Fruit fly (Drosophila melanogaster): Measurements from ENCODE around the gene alphaTub85E.
A peak's percentile ranks its signal among the peaks of the same experiment; 100 is the strongest.
"Not testable (repeated sequence)": the region's sequence is repeated elsewhere in the genome, so short reads cannot be mapped to it uniquely, and the experiment has no call there.

alphaTub85E gene

DNA sequence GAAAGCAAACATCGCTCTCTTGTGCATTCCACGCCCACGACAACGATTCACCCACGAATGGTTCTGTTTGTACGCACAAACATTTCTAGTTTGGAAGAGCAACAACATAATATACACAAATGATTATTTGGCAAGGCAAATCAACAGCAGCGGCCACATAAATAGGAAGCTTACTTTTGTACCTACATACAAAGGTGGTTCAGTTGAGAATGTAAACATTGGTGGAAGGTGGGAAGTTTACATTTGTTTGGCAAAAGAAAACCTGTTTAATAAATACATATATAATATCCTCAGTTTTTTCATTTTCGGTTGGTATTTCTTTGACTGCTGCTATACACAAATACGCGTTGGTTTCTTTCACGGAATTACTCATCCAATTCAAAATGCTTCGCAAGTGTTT lies 30.5 kb downstream of the alphaTub85E start (continued):
- TF ChIP-seq fkh (GFP tag; optimal IDR thresholded peaks at IDR 0.05) (peak; percentile 96), achi (GFP tag; optimal IDR thresholded peaks at IDR 0.05) (peak; percentile 59), CG3919 (GFP tag; optimal IDR thresholded peaks at IDR 0.05) (peak; percentile 53), CG31627 (GFP tag; optimal IDR thresholded peaks at IDR 0.05) (peak; percentile 66), CG8119 (GFP tag; IDR thresholded peaks at IDR 0.05) (no peak), dac (GFP tag; optimal IDR thresholded peaks at IDR 0.05) (peak; percentile 34), ss (GFP tag; optimal IDR thresholded peaks at IDR 0.05) (no peak), Hr4 (GFP tag; optimal IDR thresholded peaks at IDR 0.05) (peak; percentile 83), CG32006 (GFP tag; optimal IDR thresholded peaks at IDR 0.05) (peak; percentile 78), pdm3 (GFP tag; optimal IDR thresholded peaks at IDR 0.05) (peak; percentile 67)

DNA sequence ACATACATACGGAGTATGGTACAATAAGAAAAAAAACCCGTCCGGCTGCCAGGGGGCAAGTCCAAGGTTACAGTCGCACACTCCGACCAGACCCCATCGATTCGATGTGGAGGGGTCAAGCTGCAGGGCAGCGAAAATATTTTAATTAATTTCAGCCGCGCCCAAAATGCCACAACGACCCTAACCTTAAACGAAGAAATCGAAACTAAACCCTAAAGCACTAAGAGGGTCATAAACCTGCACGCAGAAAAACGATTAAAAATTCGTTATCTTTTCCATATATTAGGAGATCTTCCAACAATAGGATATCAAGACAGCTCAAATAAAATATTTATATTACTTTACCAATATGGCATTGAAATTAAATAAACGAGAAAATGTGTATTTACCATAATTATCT lies 31.2 kb downstream of the alphaTub85E start:
- TF ChIP-seq CG11294 (GFP tag; IDR thresholded peaks at IDR 0.05), result no peak
- TF ChIP-seq Sox102F (GFP tag; optimal IDR thresholded peaks at IDR 0.05), result peak; percentile 13
- TF ChIP-seq esn (GFP tag; optimal IDR thresholded peaks at IDR 0.05), result peak; percentile 35
- peak; percentile 2 for TF ChIP-seq acj6 (GFP tag; optimal IDR thresholded peaks at IDR 0.05)
- TF ChIP-seq Sox15 (GFP tag; optimal IDR thresholded peaks at IDR 0.05), result peak; percentile 10
- TF ChIP-seq Smox (GFP tag; optimal IDR thresholded peaks at IDR 0.05), result peak; percentile 17
- peak; percentile 11 for TF ChIP-seq Hr39 (GFP tag; optimal IDR thresholded peaks at IDR 0.05)
- TF ChIP-seq svp (GFP tag), result peak; percentile 78
- peak; percentile 27 for TF ChIP-seq pdm3 (GFP tag; optimal IDR thresholded peaks at IDR 0.05)
- no peak for TF ChIP-seq Blimp-1 (GFP tag; optimal IDR thresholded peaks at IDR 0.05)
- no peak for TF ChIP-seq ss (GFP tag; optimal IDR thresholded peaks at IDR 0.05)
- peak; percentile 4 for TF ChIP-seq Hr4 (GFP tag; optimal IDR thresholded peaks at IDR 0.05)
- no peak for TF ChIP-seq Gug (GFP tag; IDR thresholded peaks at IDR 0.05)
- peak; percentile 74 for TF ChIP-seq Eip78C (GFP tag)
- TF ChIP-seq CG3032 (tag; optimal IDR thresholded peaks at IDR 0.05), result no peak
- peak; percentile 42 for TF ChIP-seq Met (GFP tag; optimal IDR thresholded peaks at IDR 0.05)
- TF ChIP-seq lz (GFP tag; optimal IDR thresholded peaks at IDR 0.05), result peak; percentile 18
- peak; percentile 15 for TF ChIP-seq CG31627 (GFP tag; optimal IDR thresholded peaks at IDR 0.05)

DNA sequence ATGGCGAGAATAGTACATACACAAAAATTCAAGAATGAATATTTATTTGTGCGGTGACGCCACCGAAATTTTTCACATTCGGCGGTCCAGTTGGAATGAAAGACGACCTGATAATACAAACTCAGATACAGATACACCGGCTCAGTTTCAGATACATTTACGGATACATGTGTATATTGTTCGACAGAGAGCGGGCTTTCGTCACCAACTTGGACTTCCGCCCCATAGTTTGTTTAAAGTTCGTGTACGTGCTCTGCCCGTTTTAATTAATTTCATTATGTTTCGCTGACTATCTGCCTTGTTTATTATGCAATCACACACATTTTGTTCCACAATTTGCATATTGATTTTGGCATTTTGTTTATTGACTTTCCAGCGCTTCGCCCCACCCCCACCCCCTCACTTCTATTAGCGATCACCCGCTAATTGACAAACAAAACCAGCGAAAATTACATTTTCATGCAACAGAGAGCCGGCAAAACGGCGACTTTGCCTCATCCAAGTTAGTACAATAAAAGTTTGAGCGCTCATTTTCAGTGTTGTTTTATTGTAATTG lies 31.8 kb downstream of the alphaTub85E start:
- peak; percentile 30 for TF ChIP-seq vri (GFP tag; optimal IDR thresholded peaks at IDR 0.05)
- peak; percentile 94 for TF ChIP-seq fkh (GFP tag; optimal IDR thresholded peaks at IDR 0.05)
- peak; percentile 49 for TF ChIP-seq Eip78C (GFP tag)
- TF ChIP-seq CG31627 (GFP tag; optimal IDR thresholded peaks at IDR 0.05), result no peak
- TF ChIP-seq Met (GFP tag; optimal IDR thresholded peaks at IDR 0.05), result peak; percentile 3
- TF ChIP-seq CG8319 (GFP tag; optimal IDR thresholded peaks at IDR 0.05), result no peak

DNA sequence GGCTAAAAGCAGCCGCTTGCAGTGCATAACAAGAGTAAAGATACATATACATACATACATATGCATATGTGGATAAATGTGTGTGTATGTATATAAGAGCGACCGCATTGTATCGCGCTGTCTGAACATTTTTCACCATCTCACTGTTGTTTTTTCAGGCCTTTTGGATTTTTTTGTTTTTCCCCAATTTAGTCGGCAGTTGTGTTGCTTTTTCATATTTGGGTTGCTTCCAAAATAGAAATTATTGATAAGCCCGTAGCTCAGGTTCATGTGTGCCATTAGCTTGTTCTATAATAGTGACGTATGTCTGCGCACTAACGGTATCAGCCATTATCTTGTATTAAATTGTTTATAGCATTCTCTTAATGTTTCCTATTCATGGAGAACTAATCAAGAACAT lies 32.5 kb downstream of the alphaTub85E start:
- peak; percentile 21 for TF ChIP-seq vri (GFP tag; optimal IDR thresholded peaks at IDR 0.05)
- TF ChIP-seq Ets96B (tag; optimal IDR thresholded peaks at IDR 0.05), result no peak

DNA sequence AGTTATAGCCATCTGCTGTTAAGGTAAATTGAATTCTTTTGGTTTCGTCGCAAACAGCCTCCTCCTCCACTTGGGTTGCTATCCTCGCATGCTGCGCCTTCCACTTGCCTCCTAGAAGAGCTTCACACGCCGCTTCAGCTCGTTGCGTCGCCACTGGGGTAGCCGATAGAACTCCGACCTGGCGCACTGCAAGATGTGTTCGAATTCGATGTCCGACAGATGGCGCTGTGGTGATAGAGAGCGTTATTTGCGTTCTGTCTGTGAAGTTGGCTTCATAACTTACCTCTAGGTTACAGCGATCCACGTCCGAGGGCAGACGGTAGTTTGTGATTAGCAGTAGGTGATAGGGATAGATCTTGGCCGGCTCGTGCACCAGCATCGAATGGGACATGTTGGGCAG lies 38.1 kb downstream of the alphaTub85E start:
- no peak for TF ChIP-seq Sox14 (GFP tag; optimal IDR thresholded peaks at IDR 0.05)
- TF ChIP-seq vri (GFP tag; optimal IDR thresholded peaks at IDR 0.05), result no peak
- TF ChIP-seq Hr39 (GFP tag; optimal IDR thresholded peaks at IDR 0.05), result no peak
- TF ChIP-seq CG3032 (tag; optimal IDR thresholded peaks at IDR 0.05), result no peak
- no peak for TF ChIP-seq Gug (GFP tag; IDR thresholded peaks at IDR 0.05)

DNA sequence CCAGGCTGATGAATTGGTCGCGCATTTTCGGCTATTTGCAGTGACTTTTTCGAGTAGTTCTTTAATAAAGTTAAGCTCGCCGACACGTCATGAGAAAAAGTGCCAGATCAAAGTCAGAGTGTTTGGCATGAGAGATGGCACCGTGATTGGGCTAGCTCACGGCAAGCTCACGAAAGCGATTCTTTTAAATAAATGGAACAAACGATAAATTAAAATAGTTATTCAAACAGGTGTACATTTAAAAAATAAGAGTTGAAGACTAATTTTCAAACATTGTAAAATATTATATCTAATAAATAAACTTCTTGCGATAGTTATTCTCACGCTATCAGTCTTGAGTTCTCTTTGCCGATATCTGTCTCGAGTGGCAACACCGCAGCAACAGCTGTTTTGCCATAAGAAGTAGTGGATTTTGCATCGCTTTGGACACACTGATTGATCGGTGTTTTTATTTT lies 40.3 kb downstream of the alphaTub85E start, which contains the start of the genes Unc-115b, p24-2 and CG32939:
Gene Unc-115b (minus strand): TSS at position 101 of the 455 bp plus-strand sequence.
Gene p24-2 (minus strand): TSS at position 120 of the 455 bp plus-strand sequence.
Gene CG32939 (plus strand): TSS at position 405 of the 455 bp plus-strand sequence.
- TF ChIP-seq Eip93F, CG10669, CG8319 (GFP tag; optimal IDR thresholded peaks at IDR 0.05): not testable (repeated sequence)
